Worm (Caenorhabditis elegans): ENCODE measurements around the gene T24D5.6.

The T24D5.6 gene

ce11 chrX:12574473-12574872 lies 28.9 kb upstream of the T24D5.6 start, which contains the start of gene T24D5.1:
Gene T24D5.1 (plus strand): TSS chrX:12574773.
- no peak for TF ChIP-seq unc-39 (tag; optimal IDR thresholded peaks at IDR 0.05)
- no peak for TF ChIP-seq mbf-1 (tag; optimal IDR thresholded peaks at IDR 0.05)
- no peak for TF ChIP-seq snpc-4 (tag; optimal IDR thresholded peaks at IDR 0.05)
- TF ChIP-seq elt-3 (tag; optimal IDR thresholded peaks at IDR 0.05), result no peak

ce11 chrX:12579774-12580173 lies 23.6 kb upstream of the T24D5.6 start, which contains the start of gene T24D5.3:
Gene T24D5.3 (plus strand): TSS chrX:12580074.
- TF ChIP-seq unc-55 (GFP tag; optimal IDR thresholded peaks at IDR 0.05) (no peak), nhr-23 (tag; optimal IDR thresholded peaks at IDR 0.05) (no peak), unc-62 (GFP tag; optimal IDR thresholded peaks at IDR 0.05) (no peak), ZK546.5 (tag; optimal IDR thresholded peaks at IDR 0.05) (no peak), aly-2 (tag; optimal IDR thresholded peaks at IDR 0.05) (no peak), Y55F3AM.14 (GFP tag; optimal IDR thresholded peaks at IDR 0.05) (no peak), C34F6.9 (tag; optimal IDR thresholded peaks at IDR 0.05) (no peak), nhr-11 (tag; optimal IDR thresholded peaks at IDR 0.05) (no peak), R02D3.7 (tag; optimal IDR thresholded peaks at IDR 0.05) (no peak), nhr-77 (tag; optimal IDR thresholded peaks at IDR 0.05) (no peak), mdl-1 (tag; optimal IDR thresholded peaks at IDR 0.05) (no peak), nhr-237 (tag; optimal IDR thresholded peaks at IDR 0.05) (no peak), lin-39 (tag; optimal IDR thresholded peaks at IDR 0.05) (no peak), lin-11 (tag; optimal IDR thresholded peaks at IDR 0.05) (no peak), ama-1 (optimal IDR thresholded peaks at IDR 0.05) (no peak), egl-27 (tag; optimal IDR thresholded peaks at IDR 0.05) (no peak), zag-1 (tag; optimal IDR thresholded peaks at IDR 0.05) (no peak), fos-1 (tag; optimal IDR thresholded peaks at IDR 0.05) (no peak)

DNA sequence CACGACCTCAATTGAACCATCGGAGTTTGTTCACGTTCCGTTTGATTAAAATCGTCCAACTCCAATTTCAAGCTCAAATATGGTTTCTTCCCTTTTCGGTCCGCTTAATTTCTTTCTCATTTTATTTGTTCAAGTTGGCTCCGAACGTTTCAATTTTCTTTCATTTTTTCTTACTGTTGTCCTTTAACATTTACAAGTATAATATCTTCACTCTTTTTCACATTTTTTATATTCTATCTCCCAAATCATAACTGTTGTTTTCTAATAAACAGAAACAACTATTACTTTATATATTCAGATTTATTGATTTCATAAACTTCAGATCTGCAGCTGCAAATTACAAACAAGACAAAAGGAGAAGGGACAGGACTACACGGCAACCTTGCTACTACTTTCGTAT lies 19.9 kb upstream of the T24D5.6 start:
- TF ChIP-seq R02D3.7 (tag; optimal IDR thresholded peaks at IDR 0.05), result no peak
- no peak for TF ChIP-seq zag-1 (tag; optimal IDR thresholded peaks at IDR 0.05)
- no peak for TF ChIP-seq lin-13 (GFP tag; optimal IDR thresholded peaks at IDR 0.05)
- no peak for TF ChIP-seq C34F6.9 (tag; optimal IDR thresholded peaks at IDR 0.05)
- no peak for TF ChIP-seq nhr-237 (tag; optimal IDR thresholded peaks at IDR 0.05)
- TF ChIP-seq peb-1 (tag; optimal IDR thresholded peaks at IDR 0.05), result no peak

DNA sequence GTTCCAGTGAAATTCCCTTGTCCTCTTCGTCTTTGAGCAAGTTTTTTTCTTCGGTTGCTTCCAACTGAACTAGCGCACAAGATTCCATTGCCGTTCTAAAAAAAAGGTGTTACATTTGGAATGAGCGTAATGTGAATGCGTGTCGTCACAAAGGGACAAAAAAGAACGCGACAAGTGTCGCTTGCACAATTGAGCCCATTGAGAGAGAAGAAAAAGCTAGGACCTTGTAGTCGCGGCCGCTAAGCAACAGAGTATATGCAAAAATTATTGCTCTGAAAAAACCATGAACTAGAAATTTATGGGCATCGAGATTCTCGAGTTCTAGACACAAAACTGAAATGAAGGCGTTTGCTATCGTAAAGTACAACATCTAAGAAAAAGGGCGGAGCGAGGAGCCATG lies 17.1 kb upstream of the T24D5.6 start, which contains the start of gene T24D5.2:
T24D5.2 (minus strand) TSS at position 101 of the 400 bp plus-strand sequence.
- TF ChIP-seq nhr-129 (tag; optimal IDR thresholded peaks at IDR 0.05), result no peak
- TF ChIP-seq blmp-1 (tag; optimal IDR thresholded peaks at IDR 0.05; ENCODE audit: insufficient read depth), result no peak
- no peak for TF ChIP-seq F13H6.1 (tag; optimal IDR thresholded peaks at IDR 0.05)
- no peak for TF ChIP-seq egl-27 (tag; optimal IDR thresholded peaks at IDR 0.05)
- no peak for TF ChIP-seq mab-5 (tag; optimal IDR thresholded peaks at IDR 0.05)
- no peak for TF ChIP-seq peb-1 (tag; optimal IDR thresholded peaks at IDR 0.05)
- TF ChIP-seq nhr-10 (tag; optimal IDR thresholded peaks at IDR 0.05), result no peak
- TF ChIP-seq nhr-23 (tag; optimal IDR thresholded peaks at IDR 0.05), result no peak
- no peak for TF ChIP-seq elt-1 (tag; optimal IDR thresholded peaks at IDR 0.05)
- no peak for TF ChIP-seq ztf-1 (GFP tag; conservative IDR thresholded peaks at IDR 0.05)
- no peak for TF ChIP-seq nhr-25 (tag; optimal IDR thresholded peaks at IDR 0.05)
- no peak for TF ChIP-seq nhr-6 (tag; optimal IDR thresholded peaks at IDR 0.05)
- no peak for TF ChIP-seq ZK546.5 (tag; optimal IDR thresholded peaks at IDR 0.05)
- no peak for TF ChIP-seq snpc-4 (tag; optimal IDR thresholded peaks at IDR 0.05)
- no peak for TF ChIP-seq zag-1 (tag; optimal IDR thresholded peaks at IDR 0.05)
- no peak for TF ChIP-seq crh-2 (tag; optimal IDR thresholded peaks at IDR 0.05)
- no peak for TF ChIP-seq skn-1 (tag; optimal IDR thresholded peaks at IDR 0.05)
- no peak for TF ChIP-seq nhr-11 (tag; optimal IDR thresholded peaks at IDR 0.05)
- TF ChIP-seq ztf-4 (tag; optimal IDR thresholded peaks at IDR 0.05), result no peak
- no peak for TF ChIP-seq unc-39 (tag; optimal IDR thresholded peaks at IDR 0.05)

- TF ChIP-seq sma-9 (GFP tag; optimal IDR thresholded peaks at IDR 0.05), result no peak
- no peak for TF ChIP-seq sma-9 (tag; optimal IDR thresholded peaks at IDR 0.05)
- TF ChIP-seq lin-13 (GFP tag; optimal IDR thresholded peaks at IDR 0.05), result no peak
- no peak for TF ChIP-seq ztf-1 (GFP tag; conservative IDR thresholded peaks at IDR 0.05)
- peak; percentile 53 for TF ChIP-seq unc-55 (GFP tag; optimal IDR thresholded peaks at IDR 0.05)
- TF ChIP-seq R02D3.7 (tag; optimal IDR thresholded peaks at IDR 0.05), result no peak
Observed at ce11 chrX:12589503-12589902, 13.9 kb upstream of the T24D5.6 start.
